Worm (Caenorhabditis elegans) whole organism, L1 larva: ENCODE results near the gene C54C6.11.

Source experiments
- C16A3.4 ChIP-seq: fragments of 150-350 bp; optimal IDR thresholded peaks from 2 replicates; lab custom pipeline; 2014; ENCODE audit warnings: missing biosample characterization, missing genetic modification characterization
- egl-27 ChIP-seq, 2 experiments: fragments of 150-350 bp in 1 of 2; sonication (generic microtip); optimal IDR thresholded peaks; 3 replicates each; lab custom pipeline; 2017 to 2018; ENCODE audit warnings: missing biosample characterization in 2 of 2, missing genetic modification characterization in 2 of 2, missing genetic modification reagents in 2 of 2
- fkh-8 ChIP-seq: sonication (generic microtip); optimal IDR thresholded peaks from 2 replicates; lab custom pipeline; 2016; ENCODE audit warnings: mild to moderate bottlenecking, missing genetic modification characterization, missing compliant biosample characterization
- fos-1 ChIP-seq: fragments of 150-350 bp; optimal IDR thresholded peaks from 2 replicates; lab custom pipeline; 2014; ENCODE audit warnings: missing biosample characterization, missing genetic modification characterization
- nhr-20 ChIP-seq: sonication (generic microtip); optimal IDR thresholded peaks from 2 replicates; lab custom pipeline; 2016; ENCODE audit warnings: mild to moderate bottlenecking, missing genetic modification characterization, missing compliant biosample characterization
- nhr-237 ChIP-seq: fragments of 150-350 bp; optimal IDR thresholded peaks from 2 replicates; lab custom pipeline; 2014; ENCODE audit warnings: missing biosample characterization, missing genetic modification characterization
- nhr-28 ChIP-seq: fragments of 150-350 bp; optimal IDR thresholded peaks from 2 replicates; lab custom pipeline; 2014; ENCODE audit warnings: missing biosample characterization, missing genetic modification characterization
- nhr-76 ChIP-seq: sonication (generic microtip); optimal IDR thresholded peaks from 2 replicates; lab custom pipeline; 2017; ENCODE audit warnings: missing biosample characterization, missing genetic modification characterization
- nhr-77 ChIP-seq: fragments of 150-350 bp; optimal IDR thresholded peaks from 2 replicates; lab custom pipeline; 2014; ENCODE audit warnings: missing biosample characterization, missing genetic modification characterization
- skn-1 ChIP-seq: fragments of 150-350 bp; optimal IDR thresholded peaks from 2 replicates; lab custom pipeline; 2014; ENCODE audit warnings: missing biosample characterization, missing genetic modification characterization
- ztf-4 ChIP-seq: fragments of 150-350 bp; optimal IDR thresholded peaks from 2 replicates; lab custom pipeline; 2014; ENCODE audit warnings: missing biosample characterization, missing genetic modification characterization

- TF ChIP-seq nhr-28 (tag; lab: Kevin White, UChicago) (no peak), nhr-76 (tag; lab: Kevin White, UChicago) (no peak), fos-1 (tag; lab: Kevin White, UChicago) (no peak), nhr-20 (tag; lab: Kevin White, UChicago) (no peak), C16A3.4 (tag; lab: Kevin White, UChicago) (no peak), egl-27 (tag; optimal IDR thresholded peaks at IDR 0.05; lab: Kevin White, UChicago) (no peak), ztf-4 (no peak), nhr-237 (tag; lab: Kevin White, UChicago) (no peak), nhr-77 (tag; lab: Kevin White, UChicago) (no peak), skn-1 (tag; lab: Kevin White, UChicago) (no peak), fkh-8 (no peak)
Observed at ce11 chrIII:3564762-3565359, 16.7 kb downstream of the C54C6.11 start.
